Worm (Caenorhabditis elegans) whole organism, L3 larva: ENCODE data around the gene dhp-2.

Experiments
- aly-2 ChIP-seq: fragments of 150-350 bp; optimal IDR thresholded peaks from 2 replicates; lab custom pipeline; 2014; ENCODE audit warnings: missing biosample characterization, missing genetic modification characterization
- egl-5 ChIP-seq: fragments of 150-350 bp; optimal IDR thresholded peaks from 2 replicates; lab custom pipeline; 2017; ENCODE audit warnings: missing biosample characterization, missing genetic modification reagents, missing genetic modification characterization, inconsistent platforms
- elt-3 ChIP-seq, 3 experiments: fragments of 150-350 bp in 1 of 3; sonication (generic microtip) in 2 of 3; optimal IDR thresholded peaks; 2 replicates in 2 of 3; 4 replicates in 1 of 3; lab custom pipeline; 2014 to 2017; ENCODE audit warnings: missing biosample characterization in 3 of 3, missing genetic modification characterization in 3 of 3
- eor-1 ChIP-seq, 2 experiments: fragments of 150-350 bp; optimal IDR thresholded peaks; 2 replicates each; lab custom pipeline; 2014 to 2018; ENCODE audit warnings: missing biosample characterization in 2 of 2, missing genetic modification characterization in 2 of 2
- mdl-1 ChIP-seq: fragments of 150-350 bp; optimal IDR thresholded peaks from 2 replicates; lab custom pipeline; 2014; ENCODE audit warnings: missing biosample characterization, missing genetic modification characterization
- nhr-76 ChIP-seq: fragments of 150-350 bp; sonication (generic microtip); optimal IDR thresholded peaks from 5 replicates; lab custom pipeline; 2014; ENCODE audit warnings: missing biosample characterization, missing genetic modification characterization
- skn-1 ChIP-seq: fragments of 150-350 bp; optimal IDR thresholded peaks from 2 replicates; lab custom pipeline; 2014; ENCODE audit warnings: missing biosample characterization, missing genetic modification characterization
- tbx-2 ChIP-seq: sonication (generic microtip); optimal IDR thresholded peaks from 2 replicates; lab custom pipeline; 2016; ENCODE audit warnings: mild to moderate bottlenecking, missing genetic modification characterization, missing compliant biosample characterization

ce11 chrIV:9932055-9932454 is 45.9 kb upstream of the dhp-2 start, which contains the start of the genes trmt-10A and F25H8.2:
- TF ChIP-seq egl-5 (tag; lab: Kevin White, UChicago) (no peak), skn-1 (tag; lab: Kevin White, UChicago) (no peak), eor-1 (tag; optimal IDR thresholded peaks at IDR 0.05; lab: Kevin White, UChicago) (no peak), aly-2 (tag; lab: Kevin White, UChicago) (no peak), tbx-2 (tag; lab: Kevin White, UChicago) (no peak), nhr-76 (no peak), mdl-1 (tag; lab: Kevin White, UChicago) (no peak), elt-3 (tag; optimal IDR thresholded peaks at IDR 0.05; lab: Kevin White, UChicago) (no peak)
